Worm (Caenorhabditis elegans) whole organism, young adult: ENCODE measurements around the gene marb-1.
A peak's percentile ranks its signal among the peaks of the same experiment; 100 is the strongest.

Source experiments
- F52B5.7 ChIP-seq: sonication (generic microtip); optimal IDR thresholded peaks from 2 replicates; lab custom pipeline; 2016; ENCODE audit warnings: mild to moderate bottlenecking, missing genetic modification characterization, missing compliant biosample characterization
- attf-3 ChIP-seq: fragments of 200-800 bp; sonication (Bioruptor generic); conservative IDR thresholded peaks from 2 replicates; pipeline ENCODE4 v1.3.6; 2022; ENCODE audit warnings: missing genetic modification reagents, missing genetic modification characterization, missing compliant biosample characterization
- attf-6 ChIP-seq: fragments of 200-800 bp; sonication (Bioruptor generic); IDR thresholded peaks from 2 replicates; pipeline ENCODE4 v1.3.6; 2022; ENCODE audit warnings: missing genetic modification reagents, missing genetic modification characterization, missing compliant biosample characterization
- cebp-2 ChIP-seq: fragments of 200-800 bp; sonication (Bioruptor generic); IDR thresholded peaks from 2 replicates; pipeline ENCODE4 v1.3.6; 2022; ENCODE audit warnings: missing genetic modification characterization, missing compliant biosample characterization
- egrh-3 ChIP-seq: fragments of 200-800 bp; sonication (Bioruptor generic); IDR thresholded peaks from 2 replicates; pipeline ENCODE4 v1.3.6; 2022; ENCODE audit warnings: missing genetic modification reagents, missing genetic modification characterization, missing compliant biosample characterization
- repo-1 ChIP-seq: sonication (generic microtip); optimal IDR thresholded peaks from 2 replicates; lab custom pipeline; 2017; ENCODE audit warnings: mild to moderate bottlenecking, missing genetic modification characterization, missing compliant biosample characterization
- tbp1 ChIP-seq: fragments of 200-800 bp; sonication (Bioruptor generic); optimal IDR thresholded peaks from 2 replicates; lab custom pipeline; 2018; ENCODE audit warnings: mild to moderate bottlenecking, missing genetic modification characterization, missing compliant biosample characterization
- unc-62 ChIP-seq: fragments of 150-350 bp; optimal IDR thresholded peaks from 2 replicates; lab custom pipeline; 2014; ENCODE audit warnings: missing biosample characterization, missing genetic modification reagents, missing genetic modification characterization
- xnd-1 ChIP-seq: sonication (generic microtip); optimal IDR thresholded peaks from 2 replicates; lab custom pipeline; 2016; ENCODE audit warnings: missing genotype, missing genetic modification reagents, missing genetic modification characterization, missing compliant biosample characterization

DNA sequence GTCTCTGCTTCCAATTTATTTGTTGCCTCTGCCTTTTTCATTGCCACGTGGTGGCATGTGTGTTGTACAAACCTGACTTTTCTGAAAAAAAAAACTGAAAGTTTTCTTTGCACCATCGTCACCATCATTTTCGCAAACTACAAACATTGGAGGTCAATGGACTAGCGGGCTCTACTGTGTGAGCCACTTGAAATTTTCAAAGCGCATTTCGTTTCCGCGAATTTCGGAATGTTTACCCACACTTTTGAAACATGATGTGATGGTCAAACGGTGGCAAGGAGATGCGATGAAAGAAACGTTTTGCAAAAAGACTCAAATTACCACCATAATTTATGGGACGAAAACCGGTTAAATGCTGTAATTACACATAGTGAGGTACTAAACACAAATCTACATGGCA lies 937 bp downstream of the marb-1 start:
- TF ChIP-seq attf-6 = no peak
- TF ChIP-seq egrh-3 (GFP tag; lab: Robert Waterston, UW) = no peak
- peak; percentile 7 for TF ChIP-seq xnd-1
- TF ChIP-seq unc-62 = no peak
- TF ChIP-seq repo-1 (tag; lab: Kevin White, UChicago) = no peak
- TF ChIP-seq attf-3 (GFP tag; lab: Robert Waterston, UW) = 0 out of 2 replicates have a peak, but pooled peaks have one; percentile 48
- 0 out of 2 replicates have a peak, but pooled peaks have one; percentile 6 for TF ChIP-seq cebp-2 (GFP tag; lab: Robert Waterston, UW)
- no peak for TF ChIP-seq F52B5.7 (tag; lab: Kevin White, UChicago)
- TF ChIP-seq tbp1 (GFP tag; lab: Kevin White, UChicago) = no peak
